Fruit fly (Drosophila melanogaster): ENCODE data around the gene CG43999.

- TF ChIP-seq kay (GFP tag; ENCODE audit: borderline replicate concordance) (no peak), CG12768 (GFP tag; optimal IDR thresholded peaks at IDR 0.05) (no peak), CG11617 (GFP tag; optimal IDR thresholded peaks at IDR 0.05) (no peak), CG7045 (GFP tag; optimal IDR thresholded peaks at IDR 0.05) (no peak), bab1 (GFP tag; optimal IDR thresholded peaks at IDR 0.05) (no peak), ovo (GFP tag; optimal IDR thresholded peaks at IDR 0.05) (no peak), CG33017 (tag; optimal IDR thresholded peaks at IDR 0.05) (no peak), CG14711 (tag; optimal IDR thresholded peaks at IDR 0.05) (no peak), CG1620 (GFP tag; optimal IDR thresholded peaks at IDR 0.05) (no peak), CG7101 (tag; optimal IDR thresholded peaks at IDR 0.05) (no peak), Clk (GFP tag; optimal IDR thresholded peaks at IDR 0.05) (no peak), pad (GFP tag; optimal IDR thresholded peaks at IDR 0.05) (no peak), toe (GFP tag; optimal IDR thresholded peaks at IDR 0.05) (no peak), cic (GFP tag; optimal IDR thresholded peaks at IDR 0.05) (no peak)
These were observed 40.6 kb upstream of the CG43999 start for dm6 chr3R:23969449-23969848.

Data from whole organism, adult.